Worm (Caenorhabditis elegans) whole organism, L4/young adult: ENCODE results near the gene C05C10.8.

Experiments
- W03F9.2 ChIP-seq: fragments of 150-350 bp; optimal IDR thresholded peaks from 2 replicates; lab custom pipeline; 2014; ENCODE audit warnings: missing biosample characterization, missing genetic modification characterization
- dao-5 ChIP-seq: sonication (generic microtip); optimal IDR thresholded peaks from 2 replicates; lab custom pipeline; 2016; ENCODE audit warnings: missing genotype, missing genetic modification characterization, moderate library complexity, missing compliant biosample characterization

DNA sequence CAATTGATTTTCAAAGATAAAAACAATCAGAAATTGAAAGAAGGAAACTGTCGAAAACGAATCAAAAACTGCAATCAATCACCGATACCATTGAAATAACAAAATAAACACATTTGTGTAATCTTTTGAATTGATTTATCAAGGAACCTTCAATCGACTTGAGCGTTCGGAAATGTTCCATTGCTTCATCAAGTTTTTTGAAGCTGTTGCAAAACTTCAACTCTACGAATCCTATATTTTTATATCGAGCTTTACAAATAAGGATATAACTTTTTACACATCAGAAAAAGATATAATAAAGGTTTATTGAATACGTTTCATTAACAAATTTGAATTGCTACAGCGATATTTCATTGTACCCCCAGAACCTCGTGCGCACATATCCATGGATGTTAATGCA, 44.8 kb downstream of the C05C10.8 start, which contains the start of gene chil-8:
- TF ChIP-seq dao-5 (tag; lab: Kevin White, UChicago) (no peak), W03F9.2 (tag; lab: Kevin White, UChicago) (no peak)
